Fruit fly (Drosophila melanogaster): ENCODE data around the gene fz2.

fz2 gene

DNA sequence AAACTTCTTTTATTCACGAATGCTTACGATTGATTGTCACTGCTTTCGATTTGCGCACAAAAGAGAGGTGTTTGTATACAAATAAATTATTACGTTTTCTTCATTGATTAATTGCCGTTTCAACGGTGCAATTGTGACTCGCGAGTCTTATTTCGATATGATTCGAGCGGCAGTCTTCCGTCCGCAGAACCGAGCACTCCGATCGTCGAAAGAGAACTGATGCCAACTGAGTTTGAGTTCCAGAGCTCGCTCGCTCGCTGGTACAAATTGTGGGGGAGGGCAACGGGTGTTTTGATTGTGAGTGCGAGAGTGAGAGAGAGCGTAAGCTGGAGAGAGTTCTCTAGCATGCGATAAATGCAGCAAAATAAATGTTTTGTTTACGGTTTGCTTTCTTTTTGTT, 64.7 kb downstream of the fz2 start (continued):
- TF ChIP-seq CG1603 (tag; optimal IDR thresholded peaks at IDR 0.05) (peak; percentile 18), Mrtf (GFP tag; IDR thresholded peaks at IDR 0.05) (no peak), salm (tag; optimal IDR thresholded peaks at IDR 0.05) (no peak), CG32532 (GFP tag; IDR thresholded peaks at IDR 0.05) (peak; percentile 63), psq (GFP tag; optimal IDR thresholded peaks at IDR 0.05) (no peak), MESR4 (GFP tag; optimal IDR thresholded peaks at IDR 0.05) (no peak), usp (GFP tag; optimal IDR thresholded peaks at IDR 0.05) (no peak), nom (GFP tag; optimal IDR thresholded peaks at IDR 0.05) (peak; percentile 53), fd102C (GFP tag; optimal IDR thresholded peaks at IDR 0.05) (peak; percentile 34), bsh (GFP tag; optimal IDR thresholded peaks at IDR 0.05) (peak; percentile 9 to 37), jumu (GFP tag; optimal IDR thresholded peaks at IDR 0.05) (no peak), Med (GFP tag) (peak; percentile 89), Atf-2 (GFP tag; optimal IDR thresholded peaks at IDR 0.05) (no peak), chif (GFP tag; optimal IDR thresholded peaks at IDR 0.05) (peak in 1 of 2 experiments; percentile 26), tin (GFP tag; optimal IDR thresholded peaks at IDR 0.05) (no peak), aop (GFP tag; IDR thresholded peaks at IDR 0.05) (peak; percentile 26; the same call in 1 of the 2 replicates), twi (tag; optimal IDR thresholded peaks at IDR 0.05) (peak; percentile 32), CG11398 (GFP tag; optimal IDR thresholded peaks at IDR 0.05) (no peak), CG11696 (GFP tag; IDR thresholded peaks at IDR 0.05) (no peak), sc (optimal IDR thresholded peaks at IDR 0.05) (no peak), sc (GFP tag; optimal IDR thresholded peaks at IDR 0.05) (no peak), bowl (GFP tag; IDR thresholded peaks at IDR 0.05) (peak; percentile 34; the same call in 1 of the 2 replicates), CG14441 (GFP tag; IDR thresholded peaks at IDR 0.05) (no peak), ac (GFP tag; optimal IDR thresholded peaks at IDR 0.05) (no peak), dpn (GFP tag; optimal IDR thresholded peaks at IDR 0.05) (peak in 1 of 2 experiments; percentile 6), CG34376 (GFP tag; optimal IDR thresholded peaks at IDR 0.05) (peak; percentile 32), E2f2 (GFP tag; IDR thresholded peaks at IDR 0.05) (no peak), CG1792 (GFP tag; optimal IDR thresholded peaks at IDR 0.05) (peak; percentile 24), tx (GFP tag; optimal IDR thresholded peaks at IDR 0.05) (no peak), Scr (GFP tag; IDR thresholded peaks at IDR 0.05; ENCODE audit: partially characterized antibody) (peak; percentile 40), CG10654 (GFP tag; optimal IDR thresholded peaks at IDR 0.05) (no peak)

- TF ChIP-seq CG34422 (GFP tag; IDR thresholded peaks at IDR 0.05), result 0 out of 3 replicates have a peak, but pooled peaks have one; percentile 16
- peak; percentile 19 for TF ChIP-seq Hmr (GFP tag; optimal IDR thresholded peaks at IDR 0.05)
- peak in 1 of 2 experiments; percentile 83 for TF ChIP-seq Hr78 (GFP tag; optimal IDR thresholded peaks at IDR 0.05)
- TF ChIP-seq Fer1 (GFP tag; optimal IDR thresholded peaks at IDR 0.05), result peak; percentile 38
- TF ChIP-seq kah (GFP tag; optimal IDR thresholded peaks at IDR 0.05), result no peak
- TF ChIP-seq CG2678 (tag; optimal IDR thresholded peaks at IDR 0.05), result peak; percentile 32
- no peak for TF ChIP-seq Taf1 (GFP tag; IDR thresholded peaks at IDR 0.05)
- TF ChIP-seq sens (GFP tag), result peak; percentile 81
- peak; percentile 10 for TF ChIP-seq CG9727 (GFP tag; optimal IDR thresholded peaks at IDR 0.05)
- TF ChIP-seq BtbVII (GFP tag; optimal IDR thresholded peaks at IDR 0.05), result peak; percentile 28
- TF ChIP-seq CG17385 (GFP tag; optimal IDR thresholded peaks at IDR 0.05), result peak; percentile 29
- peak; percentile 80 for TF ChIP-seq CG8281 (tag; optimal IDR thresholded peaks at IDR 0.05)
- TF ChIP-seq CG33557 (GFP tag; optimal IDR thresholded peaks at IDR 0.05), result peak; percentile 12
- no peak for TF ChIP-seq CG42726 (GFP tag; IDR thresholded peaks at IDR 0.05; ENCODE audit: partially characterized antibody)
- peak; percentile 73 for TF ChIP-seq sqz (GFP tag; optimal IDR thresholded peaks at IDR 0.05)
- no peak for TF ChIP-seq CG16779 (GFP tag; IDR thresholded peaks at IDR 0.05)
- TF ChIP-seq lov (optimal IDR thresholded peaks at IDR 0.05), result no peak
- no peak for TF ChIP-seq lov (GFP tag; IDR thresholded peaks at IDR 0.05)
- peak; percentile 97 for TF ChIP-seq sd (tag; optimal IDR thresholded peaks at IDR 0.05)
- TF ChIP-seq CG17802 (tag; optimal IDR thresholded peaks at IDR 0.05), result no peak
These were observed 66.3 kb downstream of the fz2 start for dm6 chr3L:19168717-19169436.
